Worm (Caenorhabditis elegans) whole organism, midembryonic: ENCODE measurements around the gene srlf-12.

ENCODE experiments used
- T22C8.4 ChIP-seq: fragments of 200-800 bp; sonication (Bioruptor generic); IDR thresholded peaks from 2 replicates; pipeline ENCODE4 v1.3.6; 2022; ENCODE audit warnings: missing genetic modification characterization, missing compliant biosample characterization
- cog-1 ChIP-seq: sonication (generic microtip); optimal IDR thresholded peaks from 2 replicates; lab custom pipeline; 2016; ENCODE audit warnings: missing genetic modification characterization, missing compliant biosample characterization
- flt-1 ChIP-seq: fragments of 200-800 bp; sonication (Bioruptor generic); IDR thresholded peaks from 2 replicates; pipeline ENCODE4 v1.3.6; 2022; ENCODE audit warnings: missing genetic modification characterization, missing compliant biosample characterization
- med-1 ChIP-seq: sonication (generic microtip); optimal IDR thresholded peaks from 2 replicates; lab custom pipeline; 2017; ENCODE audit warnings: missing genetic modification characterization, mild to moderate bottlenecking, missing compliant biosample characterization, antibody characterized with exemption, missing genetic modification reagents; ENCODE audit not compliant: insufficient read depth
- ref-1 ChIP-seq: fragments of 200-800 bp; sonication (Bioruptor generic); conservative IDR thresholded peaks from 2 replicates; pipeline ENCODE4 v1.3.6; 2022; ENCODE audit warnings: missing genetic modification reagents, missing genetic modification characterization, missing compliant biosample characterization
- tab-1 ChIP-seq: fragments of 200-800 bp; sonication (Bioruptor generic); IDR thresholded peaks from 2 replicates; pipeline ENCODE4 v1.3.6; 2022; ENCODE audit warnings: missing genetic modification characterization, missing compliant biosample characterization
- ztf-23 ChIP-seq: fragments of 200-800 bp; sonication (Bioruptor generic); IDR thresholded peaks from 2 replicates; pipeline ENCODE4 v1.3.6; 2022; ENCODE audit warnings: missing genetic modification reagents, missing genetic modification characterization, missing compliant biosample characterization
- ztf-29 ChIP-seq: fragments of 200-800 bp; sonication (Bioruptor generic); IDR thresholded peaks from 2 replicates; pipeline ENCODE4 v1.3.6; 2022; ENCODE audit warnings: missing genetic modification reagents, missing genetic modification characterization, missing compliant biosample characterization

ce11 chrIV:10900083-10900482 lies 8.2 kb upstream of the srlf-12 start, which contains the start of gene srlf-30:
- no peak for TF ChIP-seq ref-1
- no peak for TF ChIP-seq ztf-29 (GFP tag; lab: Robert Waterston, UW)
- TF ChIP-seq ztf-23 (GFP tag; lab: Robert Waterston, UW), result no peak
- TF ChIP-seq tab-1, result no peak
- TF ChIP-seq T22C8.4 (GFP tag; lab: Robert Waterston, UW), result no peak
- TF ChIP-seq flt-1 (GFP tag; lab: Robert Waterston, UW), result no peak
- TF ChIP-seq med-1 (GFP tag; lab: Kevin White, UChicago), result no peak
- TF ChIP-seq cog-1, result no peak
